Worm (Caenorhabditis elegans) whole organism, young adult: ENCODE measurements around the gene rpc-11.
A peak's percentile ranks its signal among the peaks of the same experiment; 100 is the strongest.

ENCODE experiments used
- B0336.3 ChIP-seq: fragments of 200-800 bp; sonication (Bioruptor generic); IDR thresholded peaks from 2 replicates; pipeline ENCODE4 v1.3.6; 2022; ENCODE audit warnings: missing genetic modification characterization, missing compliant biosample characterization
- D2030.7 ChIP-seq: fragments of 200-800 bp; sonication (Bioruptor generic); IDR thresholded peaks from 2 replicates; pipeline ENCODE4 v1.3.6; 2022; ENCODE audit warnings: missing genetic modification reagents, missing genetic modification characterization, missing compliant biosample characterization
- K12H6.12 ChIP-seq: fragments of 200-800 bp; sonication (Bioruptor generic); optimal IDR thresholded peaks from 2 replicates; lab custom pipeline; 2018; ENCODE audit warnings: mild to moderate bottlenecking, missing genetic modification characterization, missing compliant biosample characterization
- T07F8.4 ChIP-seq: sonication (generic microtip); optimal IDR thresholded peaks from 2 replicates; lab custom pipeline; 2016; ENCODE audit warnings: mild to moderate bottlenecking, missing genetic modification characterization, moderate library complexity, missing compliant biosample characterization
- T26A5.8 ChIP-seq: sonication (generic microtip); optimal IDR thresholded peaks from 2 replicates; lab custom pipeline; 2016; ENCODE audit warnings: missing genetic modification characterization, missing compliant biosample characterization
- Y53F4B.3 ChIP-seq: fragments of 200-800 bp; sonication (Bioruptor generic); IDR thresholded peaks from 2 replicates; pipeline ENCODE4 v1.3.6; 2022; ENCODE audit warnings: missing genetic modification reagents, missing genetic modification characterization, missing compliant biosample characterization
- athp-1 ChIP-seq: sonication (generic microtip); optimal IDR thresholded peaks from 2 replicates; lab custom pipeline; 2017; ENCODE audit warnings: mild to moderate bottlenecking, missing genetic modification characterization, missing compliant biosample characterization
- attf-5 ChIP-seq: fragments of 200-800 bp; sonication (Bioruptor generic); optimal IDR thresholded peaks from 2 replicates; lab custom pipeline; 2018; ENCODE audit warnings: mild to moderate bottlenecking, missing genetic modification characterization, missing compliant biosample characterization
- attf-6 ChIP-seq: fragments of 200-800 bp; sonication (Bioruptor generic); IDR thresholded peaks from 2 replicates; pipeline ENCODE4 v1.3.6; 2022; ENCODE audit warnings: missing genetic modification reagents, missing genetic modification characterization, missing compliant biosample characterization
- bed-2 ChIP-seq: fragments of 200-800 bp; sonication (Bioruptor generic); IDR thresholded peaks from 2 replicates; pipeline ENCODE4 v1.3.6; 2022; ENCODE audit warnings: missing genetic modification reagents, missing genetic modification characterization, missing compliant biosample characterization
- ccch-3 ChIP-seq: fragments of 200-800 bp; sonication (Bioruptor generic); optimal IDR thresholded peaks from 2 replicates; lab custom pipeline; 2018; ENCODE audit warnings: mild to moderate bottlenecking, missing genetic modification characterization, missing compliant biosample characterization
- ceh-100 ChIP-seq: fragments of 200-800 bp; sonication (Bioruptor generic); IDR thresholded peaks from 2 replicates; pipeline ENCODE4 v1.3.6; 2022; ENCODE audit warnings: missing genetic modification reagents, missing genetic modification characterization, missing compliant biosample characterization
- ceh-27 ChIP-seq: fragments of 200-800 bp; sonication (Bioruptor generic); optimal IDR thresholded peaks from 2 replicates; lab custom pipeline; 2018; ENCODE audit warnings: mild to moderate bottlenecking, missing genetic modification characterization, moderate library complexity, missing compliant biosample characterization
- ceh-40 ChIP-seq: fragments of 200-800 bp; sonication (Bioruptor generic); IDR thresholded peaks from 2 replicates; pipeline ENCODE4 v1.3.6; 2022; ENCODE audit warnings: missing genetic modification characterization, missing compliant biosample characterization
- ceh-91 ChIP-seq: fragments of 200-800 bp; sonication (Bioruptor generic); IDR thresholded peaks from 2 replicates; pipeline ENCODE4 v1.3.6; 2022; ENCODE audit warnings: missing genetic modification reagents, missing genetic modification characterization, missing compliant biosample characterization
- dpl-1 ChIP-seq: fragments of 150-350 bp; optimal IDR thresholded peaks from 2 replicates; lab custom pipeline; 2014; ENCODE audit warnings: missing biosample characterization, missing genetic modification reagents, missing genetic modification characterization
- efl-1 ChIP-seq: fragments of 150-350 bp; optimal IDR thresholded peaks from 2 replicates; lab custom pipeline; 2014; ENCODE audit warnings: missing biosample characterization, missing genetic modification reagents, missing genetic modification characterization
- him-1 ChIP-seq: sonication (generic microtip); optimal IDR thresholded peaks from 2 replicates; lab custom pipeline; 2016; ENCODE audit warnings: missing genotype, missing genetic modification reagents, missing genetic modification characterization, missing compliant biosample characterization
- hmg-1.2 ChIP-seq: fragments of 200-800 bp; sonication (Bioruptor generic); IDR thresholded peaks from 2 replicates; pipeline ENCODE4 v1.3.6; 2022; ENCODE audit warnings: missing genetic modification reagents, missing genetic modification characterization, missing compliant biosample characterization
- hmg-20 ChIP-seq: fragments of 200-800 bp; sonication (Bioruptor generic); IDR thresholded peaks from 2 replicates; pipeline ENCODE4 v1.3.6; 2022; ENCODE audit warnings: missing genetic modification reagents, missing genetic modification characterization, missing compliant biosample characterization
- hrde-1 ChIP-seq: sonication (generic microtip); optimal IDR thresholded peaks from 2 replicates; lab custom pipeline; 2016; ENCODE audit warnings: missing genetic modification characterization, mild to moderate bottlenecking, missing compliant biosample characterization, moderate library complexity, missing genotype, missing genetic modification reagents, borderline replicate concordance
- hsf-1 ChIP-seq: fragments of 200-800 bp; sonication (Bioruptor generic); IDR thresholded peaks from 2 replicates; pipeline ENCODE4 v1.3.6; 2022; ENCODE audit warnings: missing genetic modification reagents, missing genetic modification characterization, missing compliant biosample characterization
- let-607 ChIP-seq, 2 experiments: fragments of 200-800 bp in 1 of 2; sonication (Bioruptor generic) in 1 of 2; sonication (generic microtip) in 1 of 2; optimal IDR thresholded peaks; 2 replicates each; lab custom pipeline; 2016 to 2018; ENCODE audit warnings: mild to moderate bottlenecking in 2 of 2, missing compliant biosample characterization in 2 of 2, missing genetic modification characterization in 2 of 2, moderate library complexity in 2 of 2, missing genotype in 1 of 2
- lin-54 ChIP-seq: fragments of 200-800 bp; sonication (Bioruptor generic); optimal IDR thresholded peaks from 2 replicates; lab custom pipeline; 2018; ENCODE audit warnings: mild to moderate bottlenecking, missing genetic modification characterization, missing compliant biosample characterization
- lir-1 ChIP-seq: fragments of 200-800 bp; sonication (Bioruptor generic); conservative IDR thresholded peaks from 2 replicates; pipeline ENCODE4 v1.3.6; 2022; ENCODE audit warnings: missing genetic modification reagents, missing genetic modification characterization, missing compliant biosample characterization
- madf-3 ChIP-seq: fragments of 200-800 bp; sonication (Bioruptor generic); IDR thresholded peaks from 2 replicates; pipeline ENCODE4 v1.3.6; 2022; ENCODE audit warnings: missing genetic modification reagents, missing genetic modification characterization, missing compliant biosample characterization
- madf-8 ChIP-seq: fragments of 200-800 bp; sonication (Bioruptor generic); conservative IDR thresholded peaks from 2 replicates; pipeline ENCODE4 v1.3.6; 2022; ENCODE audit warnings: missing genetic modification reagents, missing genetic modification characterization, missing compliant biosample characterization
- mcd-1 ChIP-seq: fragments of 200-800 bp; sonication (Bioruptor generic); IDR thresholded peaks from 2 replicates; pipeline ENCODE4 v1.3.6; 2022; ENCODE audit warnings: missing genetic modification reagents, missing genetic modification characterization, missing compliant biosample characterization
- mes-4 ChIP-seq: sonication (generic microtip); optimal IDR thresholded peaks from 2 replicates; lab custom pipeline; 2016; ENCODE audit warnings: missing genotype, missing genetic modification characterization, missing compliant biosample characterization
- nhr-80 ChIP-seq: sonication (generic microtip); optimal IDR thresholded peaks from 2 replicates; lab custom pipeline; 2016; ENCODE audit warnings: missing genetic modification characterization, missing compliant biosample characterization
- nhr-90 ChIP-seq: sonication (generic microtip); optimal IDR thresholded peaks from 2 replicates; lab custom pipeline; 2016; ENCODE audit warnings: missing genotype, mild to moderate bottlenecking, missing genetic modification characterization, missing compliant biosample characterization
- pbrm-1 ChIP-seq: fragments of 200-800 bp; sonication (Bioruptor generic); IDR thresholded peaks from 2 replicates; pipeline ENCODE4 v1.3.6; 2022; ENCODE audit warnings: missing genetic modification reagents, missing genetic modification characterization, missing compliant biosample characterization
- pha-4 ChIP-seq: fragments of 150-350 bp; sonication (generic microtip); optimal IDR thresholded peaks from 2 replicates; lab custom pipeline; 2014; ENCODE audit warnings: missing biosample characterization, missing genetic modification reagents, missing genetic modification characterization
- rcor-1 ChIP-seq: fragments of 200-800 bp; sonication (Bioruptor generic); IDR thresholded peaks from 2 replicates; pipeline ENCODE4 v1.3.6; 2022; ENCODE audit warnings: missing genetic modification reagents, missing genetic modification characterization, missing compliant biosample characterization
- repo-1 ChIP-seq: sonication (generic microtip); optimal IDR thresholded peaks from 2 replicates; lab custom pipeline; 2017; ENCODE audit warnings: mild to moderate bottlenecking, missing genetic modification characterization, missing compliant biosample characterization
- sea-2 ChIP-seq: fragments of 200-800 bp; sonication (Bioruptor generic); IDR thresholded peaks from 2 replicates; pipeline ENCODE4 v1.3.6; 2022; ENCODE audit warnings: missing genetic modification characterization, missing compliant biosample characterization
- zfh-2 ChIP-seq: fragments of 200-800 bp; sonication (Bioruptor generic); conservative IDR thresholded peaks from 2 replicates; pipeline ENCODE4 v1.3.6; 2022; ENCODE audit warnings: missing genetic modification reagents, missing genetic modification characterization, missing compliant biosample characterization
- zim-3 ChIP-seq: sonication (generic microtip); optimal IDR thresholded peaks from 2 replicates; lab custom pipeline; 2017; ENCODE audit warnings: mild to moderate bottlenecking, missing genetic modification characterization, moderate library complexity, missing compliant biosample characterization
- ztf-18 ChIP-seq: sonication (generic microtip); optimal IDR thresholded peaks from 2 replicates; lab custom pipeline; 2016; ENCODE audit warnings: missing genotype, mild to moderate bottlenecking, missing genetic modification characterization, missing compliant biosample characterization
- ztf-25 ChIP-seq: fragments of 200-800 bp; sonication (Bioruptor generic); IDR thresholded peaks from 2 replicates; pipeline ENCODE4 v1.3.6; 2022; ENCODE audit warnings: missing genetic modification reagents, missing genetic modification characterization, missing compliant biosample characterization

The rpc-11 gene

ce11 chrIV:1419795-1420509 lies 10.1 kb upstream of the rpc-11 start, which contains the start of gene Y77E11A.7 (continued):
- TF ChIP-seq hmg-1.2 (GFP tag; lab: Robert Waterston, UW): peak; percentile 70; the same call in 1 of the 2 replicates
- peak; percentile 96 for TF ChIP-seq ceh-27
- TF ChIP-seq rcor-1 (GFP tag; lab: Robert Waterston, UW): no peak
- TF ChIP-seq repo-1 (tag; lab: Kevin White, UChicago): no peak
- TF ChIP-seq ztf-25 (GFP tag; lab: Robert Waterston, UW): 0 out of 2 replicates have a peak, but pooled peaks have one; percentile 40
- TF ChIP-seq attf-6 (GFP tag; lab: Robert Waterston, UW): no peak
- peak; percentile 98 for TF ChIP-seq zfh-2 (GFP tag; lab: Robert Waterston, UW)
- peak; percentile 99 for TF ChIP-seq attf-5 (GFP tag; lab: Kevin White, UChicago)
- peak; percentile 14 for TF ChIP-seq him-1 (tag; lab: Kevin White, UChicago)
- TF ChIP-seq madf-8 (GFP tag; lab: Robert Waterston, UW): peak; percentile 88
- 0 out of 2 replicates have a peak, but pooled peaks have one; percentile 34 for TF ChIP-seq bed-2 (GFP tag; lab: Robert Waterston, UW)
- TF ChIP-seq mcd-1 (GFP tag; lab: Robert Waterston, UW): peak; percentile 93
- TF ChIP-seq T26A5.8 (tag; lab: Kevin White, UChicago): no peak
- peak; percentile 68 for TF ChIP-seq ztf-18 (tag; lab: Kevin White, UChicago)
- peak; percentile 86 for TF ChIP-seq nhr-80
- TF ChIP-seq sea-2 (GFP tag; lab: Robert Waterston, UW): no peak
- peak; percentile 26 for TF ChIP-seq athp-1 (tag; lab: Kevin White, UChicago)
- TF ChIP-seq ceh-40 (GFP tag; lab: Robert Waterston, UW): no peak
- TF ChIP-seq ceh-91 (GFP tag; lab: Robert Waterston, UW): peak; percentile 69; the same call in 1 of the 2 replicates
- no peak for TF ChIP-seq efl-1
- TF ChIP-seq ccch-3 (GFP tag; lab: Kevin White, UChicago): peak; percentile 2
- TF ChIP-seq Y53F4B.3 (GFP tag; lab: Robert Waterston, UW): no peak
- no peak for TF ChIP-seq dpl-1 (GFP tag; lab: Kevin White, UChicago)
- no peak for TF ChIP-seq hmg-20 (GFP tag; lab: Robert Waterston, UW)
- peak; percentile 73 for TF ChIP-seq D2030.7 (GFP tag; lab: Robert Waterston, UW)
- TF ChIP-seq ceh-100 (GFP tag; lab: Robert Waterston, UW): no peak
- TF ChIP-seq lir-1 (GFP tag; lab: Robert Waterston, UW): peak; percentile 42; the same call in 1 of the 2 replicates
- TF ChIP-seq B0336.3 (GFP tag; lab: Robert Waterston, UW): peak; percentile 71
- no peak for TF ChIP-seq zim-3 (tag; lab: Kevin White, UChicago)
- peak; percentile 94 for TF ChIP-seq K12H6.12 (tag; lab: Kevin White, UChicago)
- peak; percentile 68 for TF ChIP-seq lin-54 (GFP tag; lab: Kevin White, UChicago)
- no peak for TF ChIP-seq hrde-1 (tag; lab: Kevin White, UChicago)
- TF ChIP-seq nhr-90 (tag; lab: Kevin White, UChicago): no peak
- no peak for TF ChIP-seq T07F8.4 (tag; lab: Kevin White, UChicago)
- peak; percentile 17 to 38 for TF ChIP-seq let-607 (tag; optimal IDR thresholded peaks at IDR 0.05; lab: Kevin White, UChicago)
- TF ChIP-seq pha-4 (tag; lab: Kevin White, UChicago): peak; percentile 58
- TF ChIP-seq pbrm-1 (GFP tag; lab: Robert Waterston, UW): peak; percentile 48; the same call in 1 of the 2 replicates
- peak; percentile 98 for TF ChIP-seq madf-3
- TF ChIP-seq hsf-1: no peak
- TF ChIP-seq mes-4: no peak
